Fruit fly (Drosophila melanogaster): ENCODE results near the gene GatC.

The GatC gene

dm6 chr2L:13838647-13839390 is 5.9 kb upstream of the GatC start (continued):
- TF ChIP-seq hkb (optimal IDR thresholded peaks at IDR 0.05) = no peak
- peak; percentile 34; the same call in 1 of the 2 replicates for TF ChIP-seq hkb (GFP tag; IDR thresholded peaks at IDR 0.05)
- TF ChIP-seq CG9797 (GFP tag; optimal IDR thresholded peaks at IDR 0.05) = no peak
- no peak for TF ChIP-seq CG4730 (GFP tag; IDR thresholded peaks at IDR 0.05)
- no peak for TF ChIP-seq TFAM (GFP tag; optimal IDR thresholded peaks at IDR 0.05)
- no peak for TF ChIP-seq knrl (GFP tag; IDR thresholded peaks at IDR 0.05; ENCODE audit: partially characterized antibody)
- TF ChIP-seq NfI (GFP tag; optimal IDR thresholded peaks at IDR 0.05) = no peak
- TF ChIP-seq CG17186 (GFP tag; optimal IDR thresholded peaks at IDR 0.05) = no peak
- TF ChIP-seq CG10979 (tag; optimal IDR thresholded peaks at IDR 0.05) = no peak
- no peak for TF ChIP-seq ap (GFP tag; IDR thresholded peaks at IDR 0.05)
- peak; percentile 49 for TF ChIP-seq CG7271 (tag; optimal IDR thresholded peaks at IDR 0.05)
- TF ChIP-seq CG4328 (GFP tag; optimal IDR thresholded peaks at IDR 0.05) = no peak
- TF ChIP-seq CG30020 (tag; optimal IDR thresholded peaks at IDR 0.05) = no peak
- no peak; the same call in 2 of the 3 replicates for TF ChIP-seq CG11695 (GFP tag; IDR thresholded peaks at IDR 0.05)
- TF ChIP-seq bigmax (GFP tag; optimal IDR thresholded peaks at IDR 0.05) = no peak
- TF ChIP-seq HLHmδ (GFP tag; optimal IDR thresholded peaks at IDR 0.05) = peak; percentile 33
- TF ChIP-seq mld (GFP tag; IDR thresholded peaks at IDR 0.05; ENCODE audit: partially characterized antibody) = no peak
- TF ChIP-seq tna (GFP tag; IDR thresholded peaks at IDR 0.05; ENCODE audit: partially characterized antibody) = no peak
- TF ChIP-seq CG16863 (GFP tag; optimal IDR thresholded peaks at IDR 0.05) = peak; percentile 15
- TF ChIP-seq Dp (GFP tag; optimal IDR thresholded peaks at IDR 0.05) = no peak
- no peak for TF ChIP-seq Usf (GFP tag; optimal IDR thresholded peaks at IDR 0.05)
- TF ChIP-seq CG8765 (GFP tag; IDR thresholded peaks at IDR 0.05) = no peak
- TF ChIP-seq CG12219 (GFP tag; optimal IDR thresholded peaks at IDR 0.05) = peak; percentile 12
- TF ChIP-seq Rfx (GFP tag; IDR thresholded peaks at IDR 0.05) = peak; percentile 36
- no peak for TF ChIP-seq dan (GFP tag; IDR thresholded peaks at IDR 0.05)
- TF ChIP-seq kay (GFP tag; optimal IDR thresholded peaks at IDR 0.05) = no peak
- TF ChIP-seq NK7.1 (GFP tag; optimal IDR thresholded peaks at IDR 0.05) = peak; percentile 4
- no peak for TF ChIP-seq CG6272 (GFP tag; IDR thresholded peaks at IDR 0.05)
- 0 out of 3 replicates have a peak, but pooled peaks have one; percentile 24 for TF ChIP-seq ci (GFP tag; IDR thresholded peaks at IDR 0.05)
- no peak for TF ChIP-seq CG7928 (GFP tag; optimal IDR thresholded peaks at IDR 0.05)
- TF ChIP-seq CG6654 (GFP tag; optimal IDR thresholded peaks at IDR 0.05) = no peak
- no peak for TF ChIP-seq CG34224 (GFP tag; IDR thresholded peaks at IDR 0.05; ENCODE audit: partially characterized antibody)
- TF ChIP-seq oc (tag; optimal IDR thresholded peaks at IDR 0.05) = no peak
- no peak for TF ChIP-seq p53 (GFP tag; optimal IDR thresholded peaks at IDR 0.05)
- peak; percentile 10 for TF ChIP-seq Camta (GFP tag; optimal IDR thresholded peaks at IDR 0.05)
- no peak for TF ChIP-seq usp (GFP tag; optimal IDR thresholded peaks at IDR 0.05)
- no peak for TF ChIP-seq CG15073 (GFP tag; optimal IDR thresholded peaks at IDR 0.05)
- peak; percentile 42 for TF ChIP-seq gem (tag; optimal IDR thresholded peaks at IDR 0.05)
- no peak for TF ChIP-seq ttk (GFP tag; IDR thresholded peaks at IDR 0.05)
- TF ChIP-seq hb (GFP tag; IDR thresholded peaks at IDR 0.05; ENCODE audit: partially characterized antibody) = no peak
- peak; percentile 57; the same call in 1 of the 3 replicates for TF ChIP-seq dysf (GFP tag; IDR thresholded peaks at IDR 0.05)
- TF ChIP-seq cg (GFP tag; optimal IDR thresholded peaks at IDR 0.05) = no peak
- no peak for TF ChIP-seq luna (GFP tag; optimal IDR thresholded peaks at IDR 0.05)
- TF ChIP-seq sens-2 (GFP tag; IDR thresholded peaks at IDR 0.05) = no peak
- no peak for TF ChIP-seq CG8359 (GFP tag; optimal IDR thresholded peaks at IDR 0.05; ENCODE audit: borderline replicate concordance)
- TF ChIP-seq CG18476 (GFP tag; optimal IDR thresholded peaks at IDR 0.05) = peak; percentile 16
- TF ChIP-seq BtbVII (GFP tag; optimal IDR thresholded peaks at IDR 0.05) = no peak
- TF ChIP-seq pan (optimal IDR thresholded peaks at IDR 0.05) = no peak
- peak in 1 of 2 experiments; percentile 22 for TF ChIP-seq pan (GFP tag; optimal IDR thresholded peaks at IDR 0.05 in 1 of 2, IDR thresholded peaks at IDR 0.05 in 1 of 2)
- no peak for TF ChIP-seq CG6791 (GFP tag; IDR thresholded peaks at IDR 0.05; ENCODE audit: partially characterized antibody)
